In genomic region chr3L:9694169-9694866, dm6 we compare ENCODE assay signal across 6 fruit fly cellular contexts.
A peak's percentile ranks its signal among the peaks of the same experiment; 100 is the strongest.
TF ChIP-seq lines count a peak whose summit lies in the region.

No protein-coding gene starts in this region.

- no peak for TF ChIP-seq CTCF in whole organism, embryonic (GFP tag; optimal IDR thresholded peaks at IDR 0.05; lab: Kevin White, UChicago)

TF ChIP-seq in whole organism, 6 proteins besides CTCF, POLR2A, EP300 and RAD21:
- no peak for TF ChIP-seq EcR (GFP tag; optimal IDR thresholded peaks at IDR 0.05; lab: Kevin White, UChicago)
- TF ChIP-seq Dll (optimal IDR thresholded peaks at IDR 0.05; lab: Kevin White, UChicago) = peak; percentile 60
- no peak for TF ChIP-seq CG8478 (optimal IDR thresholded peaks at IDR 0.05; lab: Kevin White, UChicago)
- no peak for TF ChIP-seq usp (GFP tag; optimal IDR thresholded peaks at IDR 0.05; lab: Kevin White, UChicago)

TF ChIP-seq in whole organism, adult, 20 proteins besides CTCF, POLR2A, EP300 and RAD21:
- TF ChIP-seq CG11617 (GFP tag; optimal IDR thresholded peaks at IDR 0.05; lab: Kevin White, UChicago) = no peak
- TF ChIP-seq CG7101 (tag; optimal IDR thresholded peaks at IDR 0.05; lab: Kevin White, UChicago) = peak; percentile 17
- peak; percentile 85 for TF ChIP-seq kay (GFP tag; lab: Kevin White, UChicago; ENCODE audit: borderline replicate concordance)
- TF ChIP-seq CG33017 (tag; optimal IDR thresholded peaks at IDR 0.05; lab: Kevin White, UChicago) = peak; percentile 19
- TF ChIP-seq cic (GFP tag; optimal IDR thresholded peaks at IDR 0.05; lab: Kevin White, UChicago) = peak; percentile 15

TF ChIP-seq in whole organism, embryonic, 481 proteins besides CTCF, POLR2A, EP300 and RAD21 (continues in another document):
- peak; percentile 96 for TF ChIP-seq Adf1 (GFP tag; IDR thresholded peaks at IDR 0.05; lab: Robert Waterston, UW)
- 0 out of 4 replicates have a peak, but pooled peaks have one; percentile 18 for TF ChIP-seq Dll (GFP tag; IDR thresholded peaks at IDR 0.05; lab: Robert Waterston, UW; ENCODE audit: partially characterized antibody)
- peak; percentile 91 to 98 for TF ChIP-seq Trl (optimal IDR thresholded peaks at IDR 0.05; lab: Kevin White, UChicago)
- no peak for TF ChIP-seq Trl (GFP tag; optimal IDR thresholded peaks at IDR 0.05; lab: Kevin White, UChicago)
- no peak for TF ChIP-seq Kr (GFP tag; optimal IDR thresholded peaks at IDR 0.05; lab: Kevin White, UChicago)
- peak; percentile 9 for TF ChIP-seq bcd (GFP tag; optimal IDR thresholded peaks at IDR 0.05; lab: Kevin White, UChicago)
- TF ChIP-seq scrt (GFP tag; optimal IDR thresholded peaks at IDR 0.05; lab: Kevin White, UChicago) = peak; percentile 6
- TF ChIP-seq Dbx (GFP tag; IDR thresholded peaks at IDR 0.05; lab: Robert Waterston, UW) = peak; percentile 37; the same call in 1 of the 3 replicates
- TF ChIP-seq CG6813 (GFP tag; optimal IDR thresholded peaks at IDR 0.05; lab: Kevin White, UChicago) = peak; percentile 13
- TF ChIP-seq Scr (GFP tag; IDR thresholded peaks at IDR 0.05; lab: Robert Waterston, UW; ENCODE audit: partially characterized antibody) = 0 out of 2 replicates have a peak, but pooled peaks have one; percentile 33
- TF ChIP-seq CG2678 (tag; optimal IDR thresholded peaks at IDR 0.05; lab: Kevin White, UChicago) = peak; percentile 14
- peak; percentile 37; the same call in 1 of the 2 replicates for TF ChIP-seq Drgx (GFP tag; IDR thresholded peaks at IDR 0.05; lab: Robert Waterston, UW)
- TF ChIP-seq Hmr (GFP tag; optimal IDR thresholded peaks at IDR 0.05; lab: Kevin White, UChicago) = no peak
- peak; percentile 49; the same call in 1 of the 3 replicates for TF ChIP-seq zen2 (GFP tag; IDR thresholded peaks at IDR 0.05; lab: Robert Waterston, UW; ENCODE audit: partially characterized antibody)
- peak; percentile 86 for TF ChIP-seq CG3163 (GFP tag; optimal IDR thresholded peaks at IDR 0.05; lab: Kevin White, UChicago)
- no peak for TF ChIP-seq tx (GFP tag; optimal IDR thresholded peaks at IDR 0.05; lab: Kevin White, UChicago)
- no peak for TF ChIP-seq CG15269 (tag; optimal IDR thresholded peaks at IDR 0.05; lab: Kevin White, UChicago)
- TF ChIP-seq chinmo (GFP tag; IDR thresholded peaks at IDR 0.05; lab: Robert Waterston, UW; ENCODE audit: partially characterized antibody) = peak; percentile 87; the same call in 2 of the 4 replicates

TF ChIP-seq in whole organism, prepupa, 60 proteins besides CTCF, POLR2A, EP300 and RAD21:
- TF ChIP-seq Ets21C (GFP tag; optimal IDR thresholded peaks at IDR 0.05; lab: Kevin White, UChicago) = no peak
- no peak for TF ChIP-seq Sox15 (GFP tag; optimal IDR thresholded peaks at IDR 0.05; lab: Kevin White, UChicago)
- TF ChIP-seq svp (GFP tag; lab: Kevin White, UChicago) = peak; percentile 65
- TF ChIP-seq Sox14 (GFP tag; optimal IDR thresholded peaks at IDR 0.05; lab: Kevin White, UChicago) = no peak
- no peak for TF ChIP-seq CG8632 (GFP tag; optimal IDR thresholded peaks at IDR 0.05; lab: Kevin White, UChicago)
- no peak for TF ChIP-seq CG9139 (GFP tag; optimal IDR thresholded peaks at IDR 0.05; lab: Kevin White, UChicago)
- no peak for TF ChIP-seq esn (GFP tag; optimal IDR thresholded peaks at IDR 0.05; lab: Kevin White, UChicago)
- TF ChIP-seq Eip78C (GFP tag; lab: Kevin White, UChicago) = peak; percentile 0
- TF ChIP-seq CG6163 (GFP tag; IDR thresholded peaks at IDR 0.05; lab: Robert Waterston, UW) = 0 out of 3 replicates have a peak, but pooled peaks have one; percentile 45
- peak; percentile 32 for TF ChIP-seq CG6854 (GFP tag; optimal IDR thresholded peaks at IDR 0.05; lab: Kevin White, UChicago)
- no peak for TF ChIP-seq cyc (GFP tag; optimal IDR thresholded peaks at IDR 0.05; lab: Kevin White, UChicago)
- peak; percentile 42; the same call in 1 of the 2 replicates for TF ChIP-seq CG15336 (GFP tag; IDR thresholded peaks at IDR 0.05; lab: Robert Waterston, UW)

TF ChIP-seq in whole organism, pupa, 21 proteins besides CTCF, POLR2A, EP300 and RAD21:
- TF ChIP-seq CG14655 (GFP tag; optimal IDR thresholded peaks at IDR 0.05; lab: Kevin White, UChicago) (no peak), CG9948 (tag; optimal IDR thresholded peaks at IDR 0.05; lab: Kevin White, UChicago) (no peak), CG32121 (GFP tag; IDR thresholded peaks at IDR 0.05; lab: Robert Waterston, UW) (no peak), Ets98B (GFP tag; IDR thresholded peaks at IDR 0.05; lab: Robert Waterston, UW) (peak; percentile 27; the same call in 1 of the 2 replicates), CG12605 (GFP tag; IDR thresholded peaks at IDR 0.05; lab: Robert Waterston, UW) (peak; percentile 40; the same call in 1 of the 2 replicates), CG4496 (GFP tag; IDR thresholded peaks at IDR 0.05; lab: Robert Waterston, UW) (peak; percentile 48; the same call in 1 of the 3 replicates), CG34367 (tag; optimal IDR thresholded peaks at IDR 0.05; lab: Kevin White, UChicago) (no peak)

TF ChIP-seq in whole organism, wandering third instar larva, 38 proteins besides CTCF, POLR2A, EP300 and RAD21:
- TF ChIP-seq usp (GFP tag; optimal IDR thresholded peaks at IDR 0.05; lab: Kevin White, UChicago) (no peak), GATAd (GFP tag; optimal IDR thresholded peaks at IDR 0.05; lab: Kevin White, UChicago) (no peak), HLH106 (tag; optimal IDR thresholded peaks at IDR 0.05; lab: Kevin White, UChicago) (no peak), Abd-B (GFP tag; optimal IDR thresholded peaks at IDR 0.05; lab: Kevin White, UChicago) (no peak), dsf (GFP tag; optimal IDR thresholded peaks at IDR 0.05; lab: Kevin White, UChicago; ENCODE audit: borderline replicate concordance) (no peak), Hr83 (GFP tag; optimal IDR thresholded peaks at IDR 0.05; lab: Kevin White, UChicago; ENCODE audit: poor library complexity, severe bottlenecking) (no peak), psq (GFP tag; optimal IDR thresholded peaks at IDR 0.05; lab: Kevin White, UChicago) (no peak), Jra (GFP tag; optimal IDR thresholded peaks at IDR 0.05; lab: Kevin White, UChicago) (no peak), CG9705 (GFP tag; optimal IDR thresholded peaks at IDR 0.05; lab: Kevin White, UChicago) (no peak), tai (GFP tag; optimal IDR thresholded peaks at IDR 0.05; lab: Kevin White, UChicago) (no peak), brk (GFP tag; optimal IDR thresholded peaks at IDR 0.05; lab: Kevin White, UChicago) (peak; percentile 62), dl (GFP tag; optimal IDR thresholded peaks at IDR 0.05; lab: Kevin White, UChicago; ENCODE audit: insufficient read depth in 1 of 2, partially characterized antibody in 2 of 2) (peak; percentile 84 to 92), sage (GFP tag; optimal IDR thresholded peaks at IDR 0.05; lab: Kevin White, UChicago) (peak; percentile 44), Rel (GFP tag; optimal IDR thresholded peaks at IDR 0.05; lab: Kevin White, UChicago) (no peak), Rel (tag; optimal IDR thresholded peaks at IDR 0.05; lab: Kevin White, UChicago) (peak; percentile 36), fru (GFP tag; optimal IDR thresholded peaks at IDR 0.05; lab: Kevin White, UChicago) (no peak), Vsx2 (GFP tag; optimal IDR thresholded peaks at IDR 0.05; lab: Kevin White, UChicago; ENCODE audit: partially characterized antibody) (no peak), Sp1 (GFP tag; optimal IDR thresholded peaks at IDR 0.05; lab: Kevin White, UChicago) (no peak), jim (GFP tag; optimal IDR thresholded peaks at IDR 0.05; lab: Kevin White, UChicago) (no peak), rgr (GFP tag; optimal IDR thresholded peaks at IDR 0.05; lab: Kevin White, UChicago) (no peak), Mio (GFP tag; optimal IDR thresholded peaks at IDR 0.05; lab: Kevin White, UChicago) (no peak), Dif (GFP tag; optimal IDR thresholded peaks at IDR 0.05; lab: Kevin White, UChicago; ENCODE audit: partially characterized antibody) (peak; percentile 94)
TF ChIP-seq in whole organism, wandering third instar larva: peak in this region for 5.
